Worm (Caenorhabditis elegans): ENCODE data around the gene F31D5.2.

DNA sequence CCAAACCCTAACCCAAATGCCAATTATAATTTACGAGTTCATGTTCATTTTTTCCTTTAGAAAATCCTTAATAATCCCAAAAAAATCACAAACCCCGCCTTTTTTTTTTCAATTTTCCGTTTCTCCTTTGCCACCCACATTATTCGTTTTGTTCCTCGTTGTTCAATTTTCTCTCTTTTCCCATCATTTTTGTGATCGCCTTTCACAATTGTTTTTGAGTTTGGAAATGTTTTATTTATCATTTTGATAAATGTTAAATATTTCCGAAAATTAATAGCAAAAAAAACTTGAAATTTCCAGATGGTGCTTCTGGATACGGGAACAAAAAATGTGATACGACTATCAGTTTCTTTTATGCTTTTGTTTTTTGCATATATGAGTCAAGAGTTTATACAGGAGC lies at the start of gene F31D5.2:
- TF ChIP-seq dve-1 (tag; optimal IDR thresholded peaks at IDR 0.05; ENCODE audit: insufficient read depth) = no peak
- TF ChIP-seq lin-1 (GFP tag; IDR thresholded peaks at IDR 0.05) = no peak
- TF ChIP-seq ztf-11 (tag; optimal IDR thresholded peaks at IDR 0.05) = no peak
- no peak for TF ChIP-seq egl-27 (tag; optimal IDR thresholded peaks at IDR 0.05)
- TF ChIP-seq tag-97 (GFP tag; IDR thresholded peaks at IDR 0.05) = no peak
- no peak for TF ChIP-seq spr-3 (GFP tag; optimal IDR thresholded peaks at IDR 0.05)
- TF ChIP-seq fkh-10 (GFP tag; optimal IDR thresholded peaks at IDR 0.05) = no peak
- no peak for TF ChIP-seq fos-1 (tag; optimal IDR thresholded peaks at IDR 0.05)
- TF ChIP-seq daf-19 (GFP tag; conservative IDR thresholded peaks at IDR 0.05) = no peak
- no peak for TF ChIP-seq lin-13 (GFP tag; optimal IDR thresholded peaks at IDR 0.05)
- no peak for TF ChIP-seq pqm-1 (tag; optimal IDR thresholded peaks at IDR 0.05)
- TF ChIP-seq unc-62 (GFP tag; optimal IDR thresholded peaks at IDR 0.05 in 1 of 2) = peak in 1 of 2 experiments; percentile 27
- no peak for TF ChIP-seq unc-62 (tag; optimal IDR thresholded peaks at IDR 0.05)
- TF ChIP-seq nhr-237 (tag; optimal IDR thresholded peaks at IDR 0.05) = no peak
- TF ChIP-seq nhr-11 (tag; optimal IDR thresholded peaks at IDR 0.05) = no peak
